Worm (Caenorhabditis elegans) whole organism, mixed stage, embryonic: ENCODE data around the gene cfap-36.

ENCODE experiments used
- M03D4.4 ChIP-seq: sonication (generic microtip); optimal IDR thresholded peaks from 2 replicates; lab custom pipeline; 2017; ENCODE audit warnings: mild to moderate bottlenecking, missing genetic modification characterization, missing compliant biosample characterization
- bed-3 ChIP-seq: fragments of 200-800 bp; sonication (Bioruptor generic); optimal IDR thresholded peaks from 3 replicates; lab custom pipeline; 2018; ENCODE audit warnings: mild to moderate bottlenecking, missing genetic modification characterization, moderate library complexity, missing compliant biosample characterization
- blmp-1 ChIP-seq: fragments of 150-350 bp; optimal IDR thresholded peaks from 2 replicates; lab custom pipeline; 2014; ENCODE audit warnings: missing biosample characterization, missing genetic modification characterization
- ceh-39 ChIP-seq: fragments of 150-350 bp; optimal IDR thresholded peaks from 2 replicates; lab custom pipeline; 2014; ENCODE audit warnings: missing biosample characterization, missing genetic modification characterization
- ceh-43 ChIP-seq: fragments of 200-800 bp; sonication (Bioruptor generic); optimal IDR thresholded peaks from 2 replicates; lab custom pipeline; 2018; ENCODE audit warnings: mild to moderate bottlenecking, missing genetic modification characterization, moderate library complexity, missing compliant biosample characterization
- ceh-83 ChIP-seq: fragments of 200-800 bp; sonication (Bioruptor generic); optimal IDR thresholded peaks from 2 replicates; lab custom pipeline; 2018; ENCODE audit warnings: mild to moderate bottlenecking, missing genetic modification characterization, missing compliant biosample characterization
- ces-1 ChIP-seq: fragments of 150-350 bp; optimal IDR thresholded peaks from 2 replicates; lab custom pipeline; 2014; ENCODE audit warnings: missing biosample characterization, missing genetic modification reagents, missing genetic modification characterization
- cnd-1 ChIP-seq: fragments of 200-800 bp; sonication (Bioruptor generic); optimal IDR thresholded peaks from 2 replicates; lab custom pipeline; 2018; ENCODE audit warnings: mild to moderate bottlenecking, missing genetic modification characterization, missing compliant biosample characterization
- drap-1 ChIP-seq: fragments of 200-800 bp; sonication (Bioruptor generic); optimal IDR thresholded peaks from 3 replicates; lab custom pipeline; 2018; ENCODE audit warnings: mild to moderate bottlenecking, missing genetic modification characterization, missing compliant biosample characterization
- elt-1 ChIP-seq: sonication (generic microtip); optimal IDR thresholded peaks from 2 replicates; lab custom pipeline; 2017; ENCODE audit warnings: missing genetic modification characterization, mild to moderate bottlenecking, missing compliant biosample characterization, antibody characterized with exemption, moderate library complexity, borderline replicate concordance; ENCODE audit not compliant: insufficient read depth
- elt-3 ChIP-seq: fragments of 150-350 bp; optimal IDR thresholded peaks from 2 replicates; lab custom pipeline; 2014; ENCODE audit warnings: missing biosample characterization, missing genetic modification characterization
- flh-1 ChIP-seq: fragments of 200-800 bp; sonication (Bioruptor generic); optimal IDR thresholded peaks from 2 replicates; lab custom pipeline; 2018; ENCODE audit warnings: mild to moderate bottlenecking, missing genetic modification characterization, moderate library complexity, missing compliant biosample characterization
- ham-2 ChIP-seq: fragments of 200-800 bp; sonication (Bioruptor generic); optimal IDR thresholded peaks from 2 replicates; lab custom pipeline; 2018; ENCODE audit warnings: mild to moderate bottlenecking, missing genetic modification characterization, missing compliant biosample characterization
- hlh-1 ChIP-seq: fragments of 150-350 bp; optimal IDR thresholded peaks from 2 replicates; lab custom pipeline; 2014; ENCODE audit warnings: missing biosample characterization, missing genetic modification reagents, missing genetic modification characterization
- lin-13 ChIP-seq: fragments of 150-350 bp; optimal IDR thresholded peaks from 2 replicates; lab custom pipeline; 2014; ENCODE audit warnings: missing biosample characterization, missing genetic modification characterization
- lin-32 ChIP-seq: fragments of 200-800 bp; sonication (Bioruptor generic); optimal IDR thresholded peaks from 2 replicates; lab custom pipeline; 2018; ENCODE audit warnings: mild to moderate bottlenecking, missing genetic modification characterization, missing compliant biosample characterization
- lsy-2 ChIP-seq: fragments of 150-350 bp; optimal IDR thresholded peaks from 2 replicates; lab custom pipeline; 2014; ENCODE audit warnings: missing biosample characterization, missing genetic modification characterization
- mab-5 ChIP-seq: fragments of 150-350 bp; optimal IDR thresholded peaks from 2 replicates; lab custom pipeline; 2014; ENCODE audit warnings: missing biosample characterization, missing genetic modification characterization
- mep-1 ChIP-seq: fragments of 150-350 bp; optimal IDR thresholded peaks from 2 replicates; lab custom pipeline; 2017; ENCODE audit warnings: missing biosample characterization, missing genetic modification reagents, missing genetic modification characterization, inconsistent platforms
- mls-2 ChIP-seq: sonication (generic microtip); optimal IDR thresholded peaks from 2 replicates; lab custom pipeline; 2016; ENCODE audit warnings: mild to moderate bottlenecking, missing genetic modification characterization, moderate library complexity, missing compliant biosample characterization
- nhr-12 ChIP-seq: fragments of 150-350 bp; optimal IDR thresholded peaks from 2 replicates; lab custom pipeline; 2014; ENCODE audit warnings: missing biosample characterization, missing genetic modification characterization
- nhr-2 ChIP-seq: fragments of 150-350 bp; optimal IDR thresholded peaks from 2 replicates; lab custom pipeline; 2014; ENCODE audit warnings: missing biosample characterization, missing genetic modification characterization
- nhr-237 ChIP-seq: fragments of 150-350 bp; optimal IDR thresholded peaks from 2 replicates; lab custom pipeline; 2014; ENCODE audit warnings: missing biosample characterization, missing genetic modification characterization
- nhr-28 ChIP-seq: fragments of 150-350 bp; optimal IDR thresholded peaks from 2 replicates; lab custom pipeline; 2014; ENCODE audit warnings: missing biosample characterization, missing genetic modification characterization
- nhr-76 ChIP-seq: sonication (generic microtip); optimal IDR thresholded peaks from 2 replicates; lab custom pipeline; 2017; ENCODE audit warnings: missing biosample characterization, missing genetic modification characterization
- pha-4 ChIP-seq: fragments of 150-350 bp; optimal IDR thresholded peaks from 2 replicates; lab custom pipeline; 2018; ENCODE audit warnings: missing biosample characterization, missing genetic modification reagents, missing genetic modification characterization
- sem-2 ChIP-seq: fragments of 200-800 bp; sonication (Bioruptor generic); optimal IDR thresholded peaks from 2 replicates; lab custom pipeline; 2018; ENCODE audit warnings: mild to moderate bottlenecking, missing genetic modification characterization, missing compliant biosample characterization
- snpc-4 ChIP-seq: fragments of 150-350 bp; optimal IDR thresholded peaks from 2 replicates; lab custom pipeline; 2014; ENCODE audit warnings: missing biosample characterization, missing genetic modification characterization
- sptf-1 ChIP-seq: sonication (generic microtip); optimal IDR thresholded peaks from 2 replicates; lab custom pipeline; 2017; ENCODE audit warnings: mild to moderate bottlenecking, missing genetic modification characterization, moderate library complexity, missing compliant biosample characterization
- tbx-8 ChIP-seq: fragments of 200-800 bp; sonication (Bioruptor generic); optimal IDR thresholded peaks from 2 replicates; lab custom pipeline; 2018; ENCODE audit warnings: mild to moderate bottlenecking, missing genetic modification characterization, moderate library complexity, missing compliant biosample characterization
- unc-120 ChIP-seq: sonication (generic microtip); optimal IDR thresholded peaks from 2 replicates; lab custom pipeline; 2017; ENCODE audit warnings: missing genetic modification characterization, missing compliant biosample characterization; ENCODE audit not compliant: poor library complexity, severe bottlenecking
- unc-39 ChIP-seq: fragments of 150-350 bp; optimal IDR thresholded peaks from 2 replicates; lab custom pipeline; 2014; ENCODE audit warnings: missing biosample characterization, missing genetic modification characterization
- unc-62 ChIP-seq: fragments of 150-350 bp; optimal IDR thresholded peaks from 2 replicates; lab custom pipeline; 2014; ENCODE audit warnings: missing biosample characterization, missing genetic modification reagents, missing genetic modification characterization
- zip-8 ChIP-seq: fragments of 150-350 bp; optimal IDR thresholded peaks from 2 replicates; lab custom pipeline; 2014; ENCODE audit warnings: missing biosample characterization, missing genetic modification characterization
- ztf-11 ChIP-seq: fragments of 150-350 bp; optimal IDR thresholded peaks from 2 replicates; lab custom pipeline; 2014; ENCODE audit warnings: missing biosample characterization, missing genetic modification characterization

Gene cfap-36

ce11 chrV:127882-128281, 44.1 kb downstream of the cfap-36 start, which contains the start of the genes W03F9.2 and sftb-2:
Gene W03F9.2, minus strand, starts transcription at chrV:128034.
Gene sftb-2, plus strand, starts transcription at chrV:128237.
- TF ChIP-seq ces-1 (GFP tag; lab: Kevin White, UChicago) (peak; percentile 95), mep-1 (tag; lab: Kevin White, UChicago) (no peak), lsy-2 (tag; lab: Kevin White, UChicago) (peak; percentile 50)

- no peak for TF ChIP-seq drap-1 (GFP tag; lab: Kevin White, UChicago)
- peak; percentile 41 for TF ChIP-seq ceh-43
- TF ChIP-seq snpc-4 (tag; lab: Kevin White, UChicago): no peak
- TF ChIP-seq bed-3 (GFP tag; lab: Kevin White, UChicago): no peak
- no peak for TF ChIP-seq ham-2
- TF ChIP-seq nhr-12 (tag; lab: Kevin White, UChicago): no peak
- TF ChIP-seq ceh-39 (tag; lab: Kevin White, UChicago): no peak
- no peak for TF ChIP-seq ceh-83
- TF ChIP-seq nhr-28: no peak
- TF ChIP-seq lin-32 (GFP tag; lab: Kevin White, UChicago): no peak
- no peak for TF ChIP-seq unc-120
- no peak for TF ChIP-seq ztf-11
- TF ChIP-seq lin-13 (tag; lab: Kevin White, UChicago): peak; percentile 42
- TF ChIP-seq lsy-2 (tag; lab: Kevin White, UChicago): peak; percentile 23
- TF ChIP-seq elt-3 (tag; lab: Kevin White, UChicago): no peak
- TF ChIP-seq mep-1 (tag; lab: Kevin White, UChicago): peak; percentile 51
- no peak for TF ChIP-seq blmp-1
- peak; percentile 18 for TF ChIP-seq pha-4 (tag; lab: Kevin White, UChicago)
- no peak for TF ChIP-seq nhr-2 (tag; lab: Kevin White, UChicago)
- no peak for TF ChIP-seq hlh-1 (tag; lab: Kevin White, UChicago)
- peak; percentile 92 for TF ChIP-seq ces-1 (GFP tag; lab: Kevin White, UChicago)
- no peak for TF ChIP-seq unc-39 (tag; lab: Kevin White, UChicago)
- no peak for TF ChIP-seq flh-1 (GFP tag; lab: Kevin White, UChicago)
- no peak for TF ChIP-seq sptf-1 (tag; lab: Kevin White, UChicago)
- TF ChIP-seq nhr-237 (tag; lab: Kevin White, UChicago): peak; percentile 49
- TF ChIP-seq mab-5 (tag; lab: Kevin White, UChicago): no peak
- TF ChIP-seq mls-2 (tag; lab: Kevin White, UChicago): no peak
- no peak for TF ChIP-seq tbx-8 (GFP tag; lab: Kevin White, UChicago)
- TF ChIP-seq elt-1 (tag; lab: Kevin White, UChicago): no peak
- no peak for TF ChIP-seq nhr-76
- TF ChIP-seq sem-2 (GFP tag; lab: Kevin White, UChicago): no peak
- no peak for TF ChIP-seq unc-62 (GFP tag; lab: Kevin White, UChicago)
- no peak for TF ChIP-seq cnd-1 (tag; lab: Kevin White, UChicago)
- no peak for TF ChIP-seq zip-8 (tag; lab: Kevin White, UChicago)
- TF ChIP-seq M03D4.4 (tag; lab: Kevin White, UChicago): no peak
Measured at ce11 chrV:126610-127009, 45.4 kb downstream of the cfap-36 start, which contains the start of gene W03F9.1. Gene W03F9.1, minus strand, starts transcription at chrV:126718.

- TF ChIP-seq lsy-2 (tag; lab: Kevin White, UChicago) (no peak), nhr-12 (tag; lab: Kevin White, UChicago) (no peak), elt-3 (tag; lab: Kevin White, UChicago) (no peak)
- TF ChIP-seq, all 35 proteins: peak for 0
Measured at ce11 chrV:123915-124314, 48.1 kb downstream of the cfap-36 start.

ce11 chrV:123513-123912, 48.5 kb downstream of the cfap-36 start:
- no peak for TF ChIP-seq unc-62 (GFP tag; lab: Kevin White, UChicago)
- no peak for TF ChIP-seq hlh-1 (tag; lab: Kevin White, UChicago)
- no peak for TF ChIP-seq ham-2
- no peak for TF ChIP-seq nhr-2 (tag; lab: Kevin White, UChicago)
- no peak for TF ChIP-seq tbx-8 (GFP tag; lab: Kevin White, UChicago)
